Worm (Caenorhabditis elegans) whole organism, L3 larva: ENCODE data around the gene C07A4.2.

Experiments used
- ceh-16 ChIP-seq: sonication (generic microtip); optimal IDR thresholded peaks from 2 replicates; lab custom pipeline; 2017; ENCODE audit warnings: missing biosample characterization, missing genetic modification characterization
- egl-27 ChIP-seq: sonication (generic microtip); optimal IDR thresholded peaks from 4 replicates; lab custom pipeline; 2017; ENCODE audit warnings: missing biosample characterization, missing genetic modification reagents, missing genetic modification characterization
- elt-1 ChIP-seq: fragments of 150-350 bp; optimal IDR thresholded peaks from 2 replicates; lab custom pipeline; 2014; ENCODE audit warnings: missing biosample characterization, missing genetic modification characterization
- lsy-12 ChIP-seq: sonication (generic microtip); optimal IDR thresholded peaks from 2 replicates; lab custom pipeline; 2016; ENCODE audit warnings: mild to moderate bottlenecking, missing genetic modification characterization, missing compliant biosample characterization
- mdl-1 ChIP-seq: fragments of 150-350 bp; optimal IDR thresholded peaks from 2 replicates; lab custom pipeline; 2014; ENCODE audit warnings: missing biosample characterization, missing genetic modification characterization
- nhr-12 ChIP-seq: fragments of 150-350 bp; optimal IDR thresholded peaks from 2 replicates; lab custom pipeline; 2014; ENCODE audit warnings: missing biosample characterization, missing genetic modification characterization
- tbx-2 ChIP-seq: sonication (generic microtip); optimal IDR thresholded peaks from 2 replicates; lab custom pipeline; 2016; ENCODE audit warnings: mild to moderate bottlenecking, missing genetic modification characterization, missing compliant biosample characterization
- unc-62 ChIP-seq: fragments of 150-350 bp; sonication (generic microtip); optimal IDR thresholded peaks from 4 replicates; lab custom pipeline; 2014; ENCODE audit warnings: missing biosample characterization, missing genetic modification reagents, missing genetic modification characterization

DNA sequence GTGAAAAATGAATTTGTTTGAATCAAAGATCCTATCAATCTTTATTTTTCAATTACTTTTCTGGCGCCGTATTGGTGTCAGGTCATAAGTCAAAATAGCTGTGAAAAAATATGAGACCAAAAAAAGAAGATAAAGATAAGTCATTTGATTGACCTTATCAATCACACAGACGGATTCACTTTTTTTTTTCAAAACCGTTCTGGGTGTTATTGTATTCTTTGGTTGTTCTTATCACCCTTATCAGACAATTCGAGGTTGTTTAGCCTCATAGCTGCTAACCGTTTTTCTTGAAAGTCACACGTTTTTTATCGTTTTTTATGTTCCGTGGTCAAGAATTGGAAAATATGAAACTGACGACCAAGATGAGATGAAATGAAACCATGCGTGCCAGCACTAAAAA is 3.5 kb upstream of the C07A4.2 start:
- TF ChIP-seq nhr-12 (tag; lab: Kevin White, UChicago) = no peak
- TF ChIP-seq elt-1 (tag; lab: Kevin White, UChicago) = no peak
- no peak for TF ChIP-seq mdl-1
- no peak for TF ChIP-seq unc-62
- no peak for TF ChIP-seq ceh-16 (tag; lab: Kevin White, UChicago)
- TF ChIP-seq egl-27 (tag; lab: Kevin White, UChicago) = no peak
- TF ChIP-seq tbx-2 (tag; lab: Kevin White, UChicago) = no peak
- TF ChIP-seq lsy-12 = peak; percentile 14
